Fruit fly (Drosophila melanogaster) whole organism, embryonic: ENCODE data around the gene Nmt.

Experiments used
- B-H1 ChIP-seq: fragments of 200-800 bp; sonication (Bioruptor generic); IDR thresholded peaks from 3 replicates; pipeline ENCODE4 v1.3.6; 2022; ENCODE audit warnings: missing biosample characterization, missing genetic modification characterization
- B-H2 ChIP-seq: fragments of 200-800 bp; sonication (Bioruptor generic); optimal IDR thresholded peaks from 2 replicates; lab custom pipeline; 2018; ENCODE audit warnings: missing biosample characterization, mild to moderate bottlenecking, missing genetic modification characterization
- Bgb ChIP-seq: fragments of 200-800 bp; sonication (Bioruptor generic); IDR thresholded peaks from 2 replicates; pipeline ENCODE4 v1.3.6; 2022; ENCODE audit warnings: missing biosample characterization, missing genetic modification characterization; ENCODE audit not compliant: partially characterized antibody
- CG10543 ChIP-seq: fragments of 200-800 bp; sonication (Bioruptor generic); optimal IDR thresholded peaks from 3 replicates; lab custom pipeline; 2017; ENCODE audit warnings: missing biosample characterization, mild to moderate bottlenecking, missing genetic modification characterization, moderate library complexity
- CG11696 ChIP-seq: fragments of 200-800 bp; sonication (Bioruptor generic); IDR thresholded peaks from 2 replicates; pipeline ENCODE4 v1.3.6; 2022; ENCODE audit warnings: missing biosample characterization, missing genetic modification characterization
- CG12744 ChIP-seq: fragments of 200-800 bp; sonication (Bioruptor generic); optimal IDR thresholded peaks from 2 replicates; lab custom pipeline; 2016; ENCODE audit warnings: missing biosample characterization, missing genetic modification characterization
- CG14050 ChIP-seq: fragments of 200-800 bp; sonication (Bioruptor generic); IDR thresholded peaks from 3 replicates; pipeline ENCODE4 v1.3.6; 2022; ENCODE audit warnings: missing biosample characterization, missing genetic modification characterization
- CG15479 ChIP-seq: fragments of 200-800 bp; sonication (Bioruptor generic); optimal IDR thresholded peaks from 3 replicates; lab custom pipeline; 2019; ENCODE audit warnings: missing biosample characterization, mild to moderate bottlenecking, missing genetic modification characterization, moderate library complexity
- CG17385 ChIP-seq: fragments of 200-800 bp; sonication (Bioruptor generic); optimal IDR thresholded peaks from 3 replicates; lab custom pipeline; 2018; ENCODE audit warnings: missing biosample characterization, mild to moderate bottlenecking, missing genetic modification characterization
- CG18599 ChIP-seq: fragments of 200-800 bp; sonication (Bioruptor generic); optimal IDR thresholded peaks from 3 replicates; lab custom pipeline; 2017; ENCODE audit warnings: missing biosample characterization, missing genetic modification characterization, mild to moderate bottlenecking, moderate library complexity, missing genetic modification reagents
- CG2202 ChIP-seq: fragments of 200-800 bp; sonication (Bioruptor generic); optimal IDR thresholded peaks from 2 replicates; lab custom pipeline; 2018; ENCODE audit warnings: missing biosample characterization, mild to moderate bottlenecking, missing genetic modification characterization
- CG34376 ChIP-seq: fragments of 200-800 bp; sonication (Bioruptor generic); optimal IDR thresholded peaks from 2 replicates; lab custom pipeline; 2018; ENCODE audit warnings: missing biosample characterization, mild to moderate bottlenecking, missing genetic modification characterization
- CG34422 ChIP-seq: fragments of 200-800 bp; sonication (Bioruptor generic); IDR thresholded peaks from 3 replicates; pipeline ENCODE4 v1.3.6; 2022; ENCODE audit warnings: missing biosample characterization, missing genetic modification characterization
- CG3838 ChIP-seq: fragments of 200-800 bp; sonication (Bioruptor generic); optimal IDR thresholded peaks from 3 replicates; lab custom pipeline; 2016; ENCODE audit warnings: missing biosample characterization, missing genetic modification characterization
- CG4404 ChIP-seq: fragments of 200-800 bp; sonication (Bioruptor generic); IDR thresholded peaks from 2 replicates; pipeline ENCODE4 v1.3.6; 2022; ENCODE audit warnings: missing biosample characterization, missing genetic modification characterization
- CG6689 ChIP-seq: fragments of 200-800 bp; sonication (Bioruptor generic); IDR thresholded peaks from 2 replicates; pipeline ENCODE4 v1.3.6; 2022; ENCODE audit warnings: missing biosample characterization, missing genetic modification characterization
- CG6813 ChIP-seq: fragments of 200-800 bp; sonication (Bioruptor generic); optimal IDR thresholded peaks from 2 replicates; lab custom pipeline; 2017; ENCODE audit warnings: missing biosample characterization, missing genetic modification characterization, mild to moderate bottlenecking, moderate library complexity, missing genetic modification reagents
- CG7839 ChIP-seq: fragments of 200-800 bp; sonication (Bioruptor generic); optimal IDR thresholded peaks from 3 replicates; lab custom pipeline; 2018; ENCODE audit warnings: missing biosample characterization, mild to moderate bottlenecking, missing genetic modification characterization, moderate library complexity
- CG9437 ChIP-seq: fragments of 200-800 bp; sonication (Bioruptor generic); optimal IDR thresholded peaks from 2 replicates; lab custom pipeline; 2018; ENCODE audit warnings: missing biosample characterization, mild to moderate bottlenecking, missing genetic modification characterization
- CG9727 ChIP-seq: fragments of 200-800 bp; sonication (Bioruptor generic); optimal IDR thresholded peaks from 3 replicates; lab custom pipeline; 2017; ENCODE audit warnings: missing biosample characterization, mild to moderate bottlenecking, missing genetic modification characterization
- CG9876 ChIP-seq: fragments of 200-800 bp; sonication (Bioruptor generic); optimal IDR thresholded peaks from 2 replicates; lab custom pipeline; 2016; ENCODE audit warnings: missing biosample characterization, missing genetic modification characterization
- D19B ChIP-seq: fragments of 200-800 bp; sonication (Bioruptor generic); optimal IDR thresholded peaks from 2 replicates; lab custom pipeline; 2017; ENCODE audit warnings: missing biosample characterization, mild to moderate bottlenecking, missing genetic modification characterization
- Dbx ChIP-seq: fragments of 200-800 bp; sonication (Bioruptor generic); IDR thresholded peaks from 3 replicates; pipeline ENCODE4 v1.3.6; 2022; ENCODE audit warnings: missing biosample characterization, missing genetic modification characterization
- Dp ChIP-seq: fragments of 200-800 bp; sonication (Bioruptor generic); optimal IDR thresholded peaks from 2 replicates; lab custom pipeline; 2018; ENCODE audit warnings: missing biosample characterization, mild to moderate bottlenecking, missing genetic modification characterization, moderate library complexity
- Ets65A ChIP-seq: fragments of 200-800 bp; sonication (Bioruptor generic); peaks from one replicate; lab custom pipeline; 2016; ENCODE audit warnings: missing biosample characterization, missing genetic modification characterization
- Fer3 ChIP-seq: fragments of 200-800 bp; sonication (Bioruptor generic); optimal IDR thresholded peaks from 2 replicates; lab custom pipeline; 2018; ENCODE audit warnings: missing biosample characterization, mild to moderate bottlenecking, missing genetic modification characterization, moderate library complexity
- HLH4C ChIP-seq: fragments of 200-800 bp; sonication (Bioruptor generic); IDR thresholded peaks from 3 replicates; pipeline ENCODE4 v1.3.6; 2022; ENCODE audit warnings: missing biosample characterization, missing genetic modification characterization; ENCODE audit not compliant: partially characterized antibody
- HmgD ChIP-seq: fragments of 200-800 bp; sonication (Bioruptor generic); optimal IDR thresholded peaks from 3 replicates; lab custom pipeline; 2016; ENCODE audit warnings: missing biosample characterization, missing genetic modification characterization
- HmgZ ChIP-seq: fragments of 200-800 bp; sonication (Bioruptor generic); optimal IDR thresholded peaks from 2 replicates; lab custom pipeline; 2018; ENCODE audit warnings: missing biosample characterization, mild to moderate bottlenecking, missing genetic modification characterization
- Hr78 ChIP-seq, 2 experiments: fragments of 200-800 bp in 1 of 2; fragments of >200 bp in 1 of 2; sonication (Bioruptor generic) in 1 of 2; optimal IDR thresholded peaks; 2 replicates each; lab custom pipeline; 2017 to 2019; ENCODE audit warnings: missing biosample characterization in 2 of 2, missing genetic modification characterization in 2 of 2, mild to moderate bottlenecking in 1 of 2, moderate library complexity in 1 of 2
- Optix ChIP-seq: fragments of 200-800 bp; sonication (Bioruptor generic); IDR thresholded peaks from 3 replicates; pipeline ENCODE4 v1.3.6; 2022; ENCODE audit warnings: missing biosample characterization, missing genetic modification characterization
- PHDP ChIP-seq: fragments of 200-800 bp; sonication (Bioruptor generic); optimal IDR thresholded peaks from 3 replicates; lab custom pipeline; 2018; ENCODE audit warnings: missing biosample characterization, mild to moderate bottlenecking, missing genetic modification characterization, moderate library complexity
- Rx ChIP-seq: fragments of 200-800 bp; sonication (Bioruptor generic); IDR thresholded peaks from 2 replicates; pipeline ENCODE4 v1.3.6; 2022; ENCODE audit warnings: missing biosample characterization, missing genetic modification characterization
- Sox102F ChIP-seq: fragments of 200-800 bp; sonication (Bioruptor generic); optimal IDR thresholded peaks from 2 replicates; lab custom pipeline; 2018; ENCODE audit warnings: missing biosample characterization, mild to moderate bottlenecking, missing genetic modification characterization, moderate library complexity
- ac ChIP-seq: fragments of 200-800 bp; sonication (Bioruptor generic); optimal IDR thresholded peaks from 3 replicates; lab custom pipeline; 2017; ENCODE audit warnings: missing biosample characterization, mild to moderate bottlenecking, missing genetic modification characterization
- al ChIP-seq: fragments of 200-800 bp; sonication (Bioruptor generic); IDR thresholded peaks from 2 replicates; pipeline ENCODE4 v1.3.6; 2022; ENCODE audit warnings: missing biosample characterization, missing genetic modification characterization
- aop ChIP-seq: fragments of 200-800 bp; sonication (Bioruptor generic); IDR thresholded peaks from 2 replicates; pipeline ENCODE4 v1.3.6; 2022; ENCODE audit warnings: missing biosample characterization, missing genetic modification characterization
- az2 ChIP-seq: fragments of 200-800 bp; sonication (Bioruptor generic); optimal IDR thresholded peaks from 3 replicates; lab custom pipeline; 2016; ENCODE audit warnings: missing biosample characterization, missing genetic modification characterization
- bsh ChIP-seq, 2 experiments: fragments of 200-800 bp; sonication (Bioruptor generic); optimal IDR thresholded peaks; 2 replicates each; lab custom pipeline; 2017 to 2018; ENCODE audit warnings: mild to moderate bottlenecking in 2 of 2, missing biosample characterization in 2 of 2, missing genetic modification characterization in 2 of 2, moderate library complexity in 1 of 2
- dm ChIP-seq: fragments of 200-800 bp; sonication (Bioruptor generic); optimal IDR thresholded peaks from 3 replicates; lab custom pipeline; 2016; ENCODE audit warnings: missing biosample characterization, missing genetic modification characterization
- ems ChIP-seq: fragments of 200-800 bp; sonication (Bioruptor generic); optimal IDR thresholded peaks from 3 replicates; lab custom pipeline; 2016; ENCODE audit warnings: missing biosample characterization, missing genetic modification characterization
- hbn ChIP-seq: fragments of 200-800 bp; sonication (Bioruptor generic); IDR thresholded peaks from 2 replicates; pipeline ENCODE4 v1.3.6; 2022; ENCODE audit warnings: missing biosample characterization, missing genetic modification characterization; ENCODE audit not compliant: partially characterized antibody
- hkb ChIP-seq, 2 experiments: fragments of 200-800 bp in 1 of 2; fragments of >200 bp in 1 of 2; sonication (Bioruptor generic) in 1 of 2; IDR thresholded peaks in 1 of 2; optimal IDR thresholded peaks in 1 of 2; 2 replicates each; pipeline versions ENCODE4 v1.3.6 to Lab custom; 2017 to 2022; ENCODE audit warnings: missing biosample characterization in 1 of 2, missing genetic modification characterization in 1 of 2
- lilli ChIP-seq: fragments of 200-800 bp; sonication (Bioruptor generic); optimal IDR thresholded peaks from 3 replicates; lab custom pipeline; 2016; ENCODE audit warnings: missing biosample characterization, missing genetic modification characterization
- peb ChIP-seq: fragments of 200-800 bp; sonication (Bioruptor generic); IDR thresholded peaks from 2 replicates; pipeline ENCODE4 v1.3.6; 2022; ENCODE audit warnings: missing biosample characterization, missing genetic modification characterization
- pnt ChIP-seq: fragments of 200-800 bp; sonication (Bioruptor generic); optimal IDR thresholded peaks from 3 replicates; lab custom pipeline; 2016; ENCODE audit warnings: missing biosample characterization, missing genetic modification characterization
- sima ChIP-seq: fragments of 200-800 bp; sonication (Bioruptor generic); optimal IDR thresholded peaks from 2 replicates; lab custom pipeline; 2016; ENCODE audit warnings: missing biosample characterization, missing genetic modification characterization
- so ChIP-seq: fragments of 200-800 bp; sonication (Bioruptor generic); IDR thresholded peaks from 3 replicates; pipeline ENCODE4 v1.3.6; 2022; ENCODE audit warnings: missing biosample characterization, missing genetic modification characterization
- tgo ChIP-seq: fragments of 200-800 bp; sonication (Bioruptor generic); IDR thresholded peaks from 3 replicates; pipeline ENCODE4 v1.3.6; 2022; ENCODE audit warnings: missing biosample characterization, missing genetic modification characterization
- unc-4 ChIP-seq: fragments of 200-800 bp; sonication (Bioruptor generic); IDR thresholded peaks from 2 replicates; pipeline ENCODE4 v1.3.6; 2022; ENCODE audit warnings: missing biosample characterization, missing genetic modification characterization; ENCODE audit not compliant: partially characterized antibody
- wdn ChIP-seq: fragments of 200-800 bp; sonication (Bioruptor generic); IDR thresholded peaks from 2 replicates; pipeline ENCODE4 v1.3.6; 2022; ENCODE audit warnings: missing biosample characterization, missing genetic modification characterization

Nmt gene

DNA sequence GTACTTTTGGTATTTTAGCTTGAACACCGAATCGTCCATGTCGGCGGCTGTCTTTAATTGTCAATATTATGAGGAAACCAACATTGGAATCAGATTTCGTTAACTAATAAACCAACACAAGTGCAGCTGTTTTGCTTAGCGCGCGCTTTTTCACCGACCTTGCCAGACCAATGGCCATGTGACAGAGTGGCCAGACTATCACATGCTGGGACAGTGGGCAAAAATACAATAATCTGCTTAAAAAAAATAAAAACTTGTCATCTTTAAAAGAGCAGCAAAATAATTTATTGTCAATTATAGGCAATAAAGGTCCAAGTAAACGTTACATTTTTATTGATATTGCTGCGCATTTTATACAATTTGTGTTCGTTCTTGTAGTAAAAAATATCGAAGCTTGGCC is 2.4 kb downstream of the Nmt start, which contains the start of gene RecQ4 (continued):
- TF ChIP-seq CG11696 (GFP tag; lab: Robert Waterston, UW), result no peak
- TF ChIP-seq sima, result no peak
- peak; percentile 13 for TF ChIP-seq ac (GFP tag; lab: Kevin White, UChicago)
- no peak for TF ChIP-seq CG17385
- peak; percentile 48 for TF ChIP-seq HmgD (GFP tag; lab: Kevin White, UChicago)
- TF ChIP-seq PHDP (tag; lab: Kevin White, UChicago), result no peak
- TF ChIP-seq CG18599 (GFP tag; lab: Kevin White, UChicago), result no peak
- TF ChIP-seq wdn (GFP tag; lab: Robert Waterston, UW), result no peak
- TF ChIP-seq bsh (GFP tag; optimal IDR thresholded peaks at IDR 0.05; lab: Kevin White, UChicago), result no peak
- no peak for TF ChIP-seq CG9876 (GFP tag; lab: Kevin White, UChicago)
- no peak for TF ChIP-seq Optix (GFP tag; lab: Robert Waterston, UW)
- no peak for TF ChIP-seq peb (GFP tag; lab: Robert Waterston, UW)
- no peak for TF ChIP-seq CG15479
- TF ChIP-seq Sox102F (GFP tag; lab: Kevin White, UChicago), result no peak
- TF ChIP-seq CG2202, result no peak
- no peak for TF ChIP-seq dm
- TF ChIP-seq CG34376 (GFP tag; lab: Kevin White, UChicago), result no peak
- TF ChIP-seq hbn (GFP tag; lab: Robert Waterston, UW), result peak; percentile 25; the same call in 1 of the 2 replicates
- TF ChIP-seq Bgb (GFP tag; lab: Robert Waterston, UW), result peak; percentile 39; the same call in 1 of the 2 replicates
- TF ChIP-seq lilli (GFP tag; lab: Kevin White, UChicago), result no peak
- TF ChIP-seq CG4404 (GFP tag; lab: Robert Waterston, UW), result no peak
- TF ChIP-seq CG6813, result no peak
- 0 out of 2 replicates have a peak, but pooled peaks have one; percentile 29 for TF ChIP-seq unc-4 (GFP tag; lab: Robert Waterston, UW)
- no peak for TF ChIP-seq tgo (GFP tag; lab: Robert Waterston, UW)
- TF ChIP-seq Ets65A, result no peak
- TF ChIP-seq al, result no peak
- TF ChIP-seq B-H2 (GFP tag; lab: Kevin White, UChicago), result no peak
- TF ChIP-seq CG6689 (GFP tag; lab: Robert Waterston, UW), result no peak
- TF ChIP-seq CG14050 (GFP tag; lab: Robert Waterston, UW), result no peak
- no peak for TF ChIP-seq CG3838 (GFP tag; lab: Kevin White, UChicago)
- TF ChIP-seq D19B (GFP tag; lab: Kevin White, UChicago), result no peak
- TF ChIP-seq CG34422 (GFP tag; lab: Robert Waterston, UW), result no peak
- TF ChIP-seq B-H1 (GFP tag; lab: Robert Waterston, UW), result no peak
- no peak for TF ChIP-seq CG9727 (GFP tag; lab: Kevin White, UChicago)
- TF ChIP-seq Dbx (GFP tag; lab: Robert Waterston, UW), result no peak
- TF ChIP-seq CG12744 (GFP tag; lab: Kevin White, UChicago), result no peak
- no peak for TF ChIP-seq Rx
- TF ChIP-seq Fer3 (tag; lab: Kevin White, UChicago), result no peak
- TF ChIP-seq CG9437, result no peak
- no peak for TF ChIP-seq aop (GFP tag; lab: Robert Waterston, UW)
- no peak for TF ChIP-seq CG10543 (GFP tag; lab: Kevin White, UChicago)
- TF ChIP-seq so (GFP tag; lab: Robert Waterston, UW), result no peak
- peak; percentile 17 for TF ChIP-seq ems (GFP tag; lab: Kevin White, UChicago)
- TF ChIP-seq hkb (optimal IDR thresholded peaks at IDR 0.05; lab: Kevin White, UChicago), result no peak
- TF ChIP-seq hkb (GFP tag; IDR thresholded peaks at IDR 0.05; lab: Robert Waterston, UW), result no peak
- no peak for TF ChIP-seq pnt (GFP tag; lab: Kevin White, UChicago)
- no peak for TF ChIP-seq CG7839 (tag; lab: Kevin White, UChicago)
- peak; percentile 97 for TF ChIP-seq Dp
- no peak for TF ChIP-seq HLH4C (GFP tag; lab: Robert Waterston, UW)
- TF ChIP-seq HmgZ (tag; lab: Kevin White, UChicago), result peak; percentile 40
- no peak for TF ChIP-seq az2 (GFP tag; lab: Kevin White, UChicago)
- TF ChIP-seq Hr78 (GFP tag; optimal IDR thresholded peaks at IDR 0.05; lab: Kevin White, UChicago), result no peak
